Fruit fly (Drosophila melanogaster) S2 (cell line): ENCODE measurements around the gene CG8661.
A peak's percentile ranks its signal among the peaks of the same experiment; 100 is the strongest.

Experiments
- CG8478 ChIP-seq: fragments of >200 bp; optimal IDR thresholded peaks from 2 replicates; lab custom pipeline; 2018
- CTCF ChIP-seq, 2 experiments: fragments of >200 bp; optimal IDR thresholded peaks; 2 replicates each; lab custom pipeline; 2018

DNA sequence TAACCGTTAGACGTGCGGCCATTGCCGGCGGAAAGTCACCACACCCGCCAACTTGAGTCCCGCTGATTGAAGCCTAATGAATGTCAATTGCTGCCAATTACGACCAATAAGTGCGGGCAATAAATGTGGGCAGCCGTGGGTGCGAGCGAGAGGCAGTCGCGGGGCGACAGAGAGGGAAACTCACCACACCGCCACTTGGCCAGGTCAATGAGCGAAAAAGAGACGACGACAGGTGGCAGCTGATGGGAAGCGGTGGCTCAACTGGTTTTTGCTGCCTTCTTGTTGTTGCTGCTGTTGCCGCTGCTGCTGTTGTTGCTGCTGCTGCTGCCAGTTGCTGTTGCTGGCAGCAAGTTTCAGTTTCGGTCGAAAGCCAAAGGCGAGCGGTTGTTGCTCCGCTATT lies 29.9 kb upstream of the CG8661 start, which contains the start of gene B-H2:
- no peak for TF ChIP-seq CG8478 (lab: Kevin White, UChicago)
- TF ChIP-seq CTCF (optimal IDR thresholded peaks at IDR 0.05; lab: Kevin White, UChicago) = peak in 1 of 2 experiments; percentile 48
